ENCODE assay signal across 1 fruit fly cellular context in genomic region chr3R:6410412-6411225, dm6.
TF ChIP-seq lines count a peak whose summit lies in the region.

No protein-coding gene starts in this region.

TF ChIP-seq in whole organism, embryonic, 481 proteins besides CTCF, POLR2A, EP300 and RAD21 (continued from another document):
- TF ChIP-seq CG4360 (GFP tag; IDR thresholded peaks at IDR 0.05; lab: Robert Waterston, UW) (peak; percentile 47), CG13775 (GFP tag; optimal IDR thresholded peaks at IDR 0.05; lab: Kevin White, UChicago) (peak; percentile 88), shn (GFP tag; optimal IDR thresholded peaks at IDR 0.05; lab: Kevin White, UChicago) (peak; percentile 78), lmd (GFP tag; IDR thresholded peaks at IDR 0.05; lab: Robert Waterston, UW) (peak; percentile 80), zen2 (GFP tag; IDR thresholded peaks at IDR 0.05; lab: Robert Waterston, UW; ENCODE audit: partially characterized antibody) (no peak), Blimp-1 (GFP tag; optimal IDR thresholded peaks at IDR 0.05; lab: Kevin White, UChicago) (peak; percentile 78), pum (GFP tag; optimal IDR thresholded peaks at IDR 0.05; lab: Kevin White, UChicago) (peak; percentile 81), grau (tag; optimal IDR thresholded peaks at IDR 0.05; lab: Kevin White, UChicago) (peak; percentile 91), CG34224 (GFP tag; IDR thresholded peaks at IDR 0.05; lab: Robert Waterston, UW; ENCODE audit: partially characterized antibody) (no peak), CG9727 (GFP tag; optimal IDR thresholded peaks at IDR 0.05; lab: Kevin White, UChicago) (peak; percentile 89), zen (tag; optimal IDR thresholded peaks at IDR 0.05; lab: Kevin White, UChicago) (peak; percentile 60), CG9932 (GFP tag; IDR thresholded peaks at IDR 0.05; lab: Robert Waterston, UW) (peak; percentile 70), Bgb (GFP tag; IDR thresholded peaks at IDR 0.05; lab: Robert Waterston, UW; ENCODE audit: partially characterized antibody) (no peak; the same call in 1 of the 2 replicates), BtbVII (GFP tag; optimal IDR thresholded peaks at IDR 0.05; lab: Kevin White, UChicago) (peak; percentile 91), CG12659 (GFP tag; optimal IDR thresholded peaks at IDR 0.05; lab: Kevin White, UChicago) (peak; percentile 94), CG34376 (GFP tag; optimal IDR thresholded peaks at IDR 0.05; lab: Kevin White, UChicago) (peak; percentile 84), CG2120 (GFP tag; optimal IDR thresholded peaks at IDR 0.05; lab: Kevin White, UChicago) (peak; percentile 92), CG10274 (GFP tag; optimal IDR thresholded peaks at IDR 0.05; lab: Kevin White, UChicago) (peak; percentile 80), YL-1 (GFP tag; optimal IDR thresholded peaks at IDR 0.05; lab: Kevin White, UChicago) (peak; percentile 56), fru (optimal IDR thresholded peaks at IDR 0.05; lab: Kevin White, UChicago) (no peak), gsb-n (tag; optimal IDR thresholded peaks at IDR 0.05; lab: Kevin White, UChicago) (peak; percentile 81), MBD-R2 (GFP tag; IDR thresholded peaks at IDR 0.05; lab: Robert Waterston, UW) (no peak), CrebB (tag; optimal IDR thresholded peaks at IDR 0.05; lab: Kevin White, UChicago) (peak; percentile 59), dmrt99B (tag; optimal IDR thresholded peaks at IDR 0.05; lab: Kevin White, UChicago) (peak; percentile 95), Max (GFP tag; optimal IDR thresholded peaks at IDR 0.05; lab: Kevin White, UChicago) (peak; percentile 81), CG6813 (GFP tag; optimal IDR thresholded peaks at IDR 0.05; lab: Kevin White, UChicago) (peak; percentile 76), gfzf (GFP tag; optimal IDR thresholded peaks at IDR 0.05; lab: Kevin White, UChicago) (no peak), da (GFP tag; optimal IDR thresholded peaks at IDR 0.05; lab: Kevin White, UChicago) (no peak), tup (GFP tag; optimal IDR thresholded peaks at IDR 0.05; lab: Kevin White, UChicago) (no peak), CHES-1-like (GFP tag; optimal IDR thresholded peaks at IDR 0.05; lab: Kevin White, UChicago) (peak; percentile 77), CG8924 (tag; optimal IDR thresholded peaks at IDR 0.05; lab: Kevin White, UChicago) (peak; percentile 94), CG2202 (tag; optimal IDR thresholded peaks at IDR 0.05; lab: Kevin White, UChicago) (peak; percentile 65), crc (GFP tag; optimal IDR thresholded peaks at IDR 0.05; lab: Kevin White, UChicago) (peak; percentile 74), bsh (GFP tag; optimal IDR thresholded peaks at IDR 0.05; lab: Kevin White, UChicago) (peak; percentile 51 to 84), kay (GFP tag; optimal IDR thresholded peaks at IDR 0.05; lab: Kevin White, UChicago) (peak; percentile 78), CG4707 (GFP tag; optimal IDR thresholded peaks at IDR 0.05; lab: Kevin White, UChicago) (peak; percentile 38), ro (GFP tag; IDR thresholded peaks at IDR 0.05; lab: Robert Waterston, UW) (peak; percentile 17; the same call in 1 of the 2 replicates), CG1603 (tag; optimal IDR thresholded peaks at IDR 0.05; lab: Kevin White, UChicago) (peak; percentile 80), slou (GFP tag; optimal IDR thresholded peaks at IDR 0.05; lab: Kevin White, UChicago) (peak; percentile 65), Dfd (GFP tag; optimal IDR thresholded peaks at IDR 0.05; lab: Kevin White, UChicago) (peak in 1 of 2 experiments; percentile 1), unpg (GFP tag; optimal IDR thresholded peaks at IDR 0.05; lab: Kevin White, UChicago) (peak; percentile 74), CG31224 (GFP tag; IDR thresholded peaks at IDR 0.05; lab: Robert Waterston, UW) (peak; percentile 51), CG7928 (GFP tag; optimal IDR thresholded peaks at IDR 0.05; lab: Kevin White, UChicago) (peak; percentile 68), pho (GFP tag; optimal IDR thresholded peaks at IDR 0.05; lab: Kevin White, UChicago) (peak; percentile 89), CG1832 (GFP tag; optimal IDR thresholded peaks at IDR 0.05; lab: Kevin White, UChicago) (no peak), CG18764 (GFP tag; optimal IDR thresholded peaks at IDR 0.05; lab: Kevin White, UChicago) (peak; percentile 67)
